Fruit fly (Drosophila melanogaster) whole organism, prepupa: Measurements from ENCODE around the gene CG1299.

ENCODE experiments used
- CG32006 ChIP-seq: fragments of 200-800 bp; sonication (Bioruptor generic); optimal IDR thresholded peaks from 3 replicates; lab custom pipeline; 2017; ENCODE audit warnings: missing biosample characterization, mild to moderate bottlenecking, missing genetic modification characterization
- Eip75B ChIP-seq: fragments of 200-800 bp; sonication (Bioruptor generic); optimal IDR thresholded peaks from 3 replicates; lab custom pipeline; 2016; ENCODE audit warnings: missing biosample characterization, missing genetic modification characterization
- Hr39 ChIP-seq: fragments of 200-800 bp; sonication (Bioruptor generic); optimal IDR thresholded peaks from 2 replicates; lab custom pipeline; 2016; ENCODE audit warnings: missing biosample characterization, missing genetic modification characterization
- Lpt ChIP-seq: fragments of 200-800 bp; sonication (Bioruptor generic); optimal IDR thresholded peaks from 3 replicates; lab custom pipeline; 2016; ENCODE audit warnings: missing biosample characterization, missing genetic modification characterization
- cyc ChIP-seq: fragments of 200-800 bp; sonication (Bioruptor generic); optimal IDR thresholded peaks from 3 replicates; lab custom pipeline; 2016; ENCODE audit warnings: missing biosample characterization, missing genetic modification characterization
- fd85E ChIP-seq: fragments of 200-800 bp; sonication (Bioruptor generic); optimal IDR thresholded peaks from 3 replicates; lab custom pipeline; 2016; ENCODE audit warnings: missing biosample characterization, missing genetic modification characterization

dm6 chr3L:4113998-4114397 is 34.5 kb upstream of the CG1299 start:
- TF ChIP-seq cyc (GFP tag; lab: Kevin White, UChicago) (no peak), Lpt (no peak), Eip75B (GFP tag; lab: Kevin White, UChicago) (no peak), fd85E (no peak), CG32006 (GFP tag; lab: Kevin White, UChicago) (no peak), Hr39 (no peak)
